Worm (Caenorhabditis elegans): ENCODE results near the gene ceh-89.

Gene ceh-89

ce11 chrX:14173850-14174249 is 32.1 kb downstream of the ceh-89 start, which contains the start of gene idhb-1 (continued):
- TF ChIP-seq madf-6 (GFP tag; IDR thresholded peaks at IDR 0.05), result no peak
- TF ChIP-seq tbp1 (GFP tag; optimal IDR thresholded peaks at IDR 0.05), result no peak
- TF ChIP-seq ztf-28 (GFP tag; IDR thresholded peaks at IDR 0.05), result no peak
- TF ChIP-seq hlh-26 (GFP tag; conservative IDR thresholded peaks at IDR 0.05), result no peak
- TF ChIP-seq dox-1 (GFP tag; IDR thresholded peaks at IDR 0.05), result no peak; the same call in 1 of the 2 replicates
- TF ChIP-seq aptf-3 (GFP tag; IDR thresholded peaks at IDR 0.05), result no peak
- no peak for TF ChIP-seq dpff-1 (tag; optimal IDR thresholded peaks at IDR 0.05)
- TF ChIP-seq ztf-18 (tag; optimal IDR thresholded peaks at IDR 0.05), result peak; percentile 93
- TF ChIP-seq gei-17 (GFP tag; optimal IDR thresholded peaks at IDR 0.05), result no peak
- no peak for TF ChIP-seq Y53G8AR.9 (GFP tag; conservative IDR thresholded peaks at IDR 0.05)
- no peak for TF ChIP-seq sdz-38 (tag; optimal IDR thresholded peaks at IDR 0.05)
- no peak for TF ChIP-seq Y53F4B.3 (GFP tag; IDR thresholded peaks at IDR 0.05)
- TF ChIP-seq somi-1 (GFP tag; optimal IDR thresholded peaks at IDR 0.05), result no peak
- no peak for TF ChIP-seq snpc-4 (GFP tag; optimal IDR thresholded peaks at IDR 0.05)
- peak in 2 of 4 experiments; percentile 24 to 52 for TF ChIP-seq snpc-4 (tag; optimal IDR thresholded peaks at IDR 0.05)
- TF ChIP-seq die-1 (tag; optimal IDR thresholded peaks at IDR 0.05), result no peak
- no peak for TF ChIP-seq nfya-1 (tag; optimal IDR thresholded peaks at IDR 0.05; ENCODE audit: borderline replicate concordance, insufficient read depth)
- TF ChIP-seq F37B4.10 (GFP tag; IDR thresholded peaks at IDR 0.05), result no peak
- no peak for TF ChIP-seq ekl-4 (GFP tag; IDR thresholded peaks at IDR 0.05)
- TF ChIP-seq Y95B8A.8 (GFP tag; IDR thresholded peaks at IDR 0.05), result no peak
- no peak for TF ChIP-seq lin-54 (GFP tag; optimal IDR thresholded peaks at IDR 0.05)
- TF ChIP-seq nhr-80 (tag; optimal IDR thresholded peaks at IDR 0.05), result no peak

DNA sequence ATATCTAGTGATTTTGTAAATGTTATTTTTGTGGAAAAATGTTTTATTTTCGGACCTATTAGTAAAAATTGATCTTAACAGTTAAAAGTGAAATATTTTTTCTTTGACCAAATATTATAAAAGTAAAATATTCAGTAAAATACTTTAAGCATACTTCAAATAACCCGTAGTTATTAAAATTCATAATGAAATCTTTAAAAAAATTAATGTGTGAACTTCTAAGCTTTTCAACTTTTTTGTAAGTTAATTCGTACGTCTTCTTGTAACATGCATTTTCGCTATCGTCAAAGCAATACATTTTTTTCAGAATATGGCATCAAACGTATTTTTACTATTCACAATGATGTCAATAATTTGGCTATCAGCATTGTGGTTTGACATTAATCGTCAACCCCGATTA is 34.0 kb downstream of the ceh-89 start, which contains the start of gene C37E2.2:
Gene C37E2.2 (plus strand): TSS at position 301 of the 400 bp plus-strand sequence.
- no peak for TF ChIP-seq nhr-179 (tag; optimal IDR thresholded peaks at IDR 0.05)

- no peak for TF ChIP-seq attf-5 (GFP tag; optimal IDR thresholded peaks at IDR 0.05)
- TF ChIP-seq sdz-38 (tag; optimal IDR thresholded peaks at IDR 0.05), result no peak
- TF ChIP-seq fkh-3 (tag; optimal IDR thresholded peaks at IDR 0.05), result no peak
- TF ChIP-seq pha-4 (tag; optimal IDR thresholded peaks at IDR 0.05), result no peak
- no peak for TF ChIP-seq him-1 (tag; optimal IDR thresholded peaks at IDR 0.05)
- TF ChIP-seq egl-18 (GFP tag; IDR thresholded peaks at IDR 0.05), result no peak
- no peak for TF ChIP-seq chd-7 (tag; optimal IDR thresholded peaks at IDR 0.05)
- no peak for TF ChIP-seq rec-8 (tag; optimal IDR thresholded peaks at IDR 0.05)
Observed at ce11 chrX:14178688-14179087, 36.9 kb downstream of the ceh-89 start, which contains the start of gene C37E2.10. C37E2.10 (plus strand) TSS chrX:14178988.

DNA sequence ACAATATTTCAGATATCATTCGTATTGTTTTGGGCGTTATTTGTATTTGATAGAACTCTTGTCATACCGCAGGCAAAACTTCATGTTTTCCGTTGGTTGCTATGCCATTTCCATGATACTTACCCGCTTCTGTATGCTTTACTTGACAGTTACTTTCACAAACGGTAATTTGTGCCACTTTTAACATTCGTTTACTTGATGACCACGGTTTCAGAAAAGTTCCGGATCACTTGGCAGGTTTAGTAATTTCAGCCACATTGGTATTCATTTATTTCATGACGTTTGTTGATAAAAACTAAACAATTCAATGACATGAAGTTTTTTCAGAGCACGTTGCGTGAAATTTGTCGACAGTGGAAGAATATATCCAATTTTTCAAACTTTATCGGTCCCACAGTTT is 37.7 kb downstream of the ceh-89 start:
- TF ChIP-seq nhr-120 (GFP tag; IDR thresholded peaks at IDR 0.05) (no peak), C06A6.2 (GFP tag; conservative IDR thresholded peaks at IDR 0.05) (no peak), somi-1 (GFP tag; optimal IDR thresholded peaks at IDR 0.05) (no peak), F37B4.10 (GFP tag; IDR thresholded peaks at IDR 0.05) (no peak), F52B5.7 (tag; optimal IDR thresholded peaks at IDR 0.05) (no peak), aptf-2 (GFP tag; conservative IDR thresholded peaks at IDR 0.05) (no peak)

DNA sequence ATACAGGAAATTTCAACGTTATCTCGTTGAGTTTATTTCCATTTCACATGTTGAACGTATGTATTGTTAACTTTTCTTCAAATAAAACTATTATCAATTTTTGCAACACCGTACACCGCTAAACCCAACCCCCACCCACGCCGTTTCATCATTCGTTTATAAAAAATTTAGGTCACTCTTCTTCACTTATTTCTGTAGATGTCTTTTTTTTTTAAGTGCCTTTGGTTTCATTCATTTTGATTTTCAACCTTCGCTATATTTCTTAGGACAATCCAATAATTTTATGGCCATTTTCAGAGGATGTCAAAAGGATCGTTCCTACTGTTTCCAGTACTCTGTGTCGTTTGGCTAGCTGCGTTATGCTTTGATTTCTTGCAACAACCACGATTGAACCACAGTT is 38.4 kb downstream of the ceh-89 start, which contains the start of gene C37E2.3:
Gene C37E2.3 (plus strand): TSS at position 301 of the 400 bp plus-strand sequence.
- no peak for TF ChIP-seq madf-6 (GFP tag; IDR thresholded peaks at IDR 0.05)
- TF ChIP-seq ztf-3 (GFP tag; optimal IDR thresholded peaks at IDR 0.05), result no peak
- no peak for TF ChIP-seq sptf-2 (GFP tag; optimal IDR thresholded peaks at IDR 0.05)
- no peak for TF ChIP-seq akir-1 (GFP tag; optimal IDR thresholded peaks at IDR 0.05)
- TF ChIP-seq tbx-9 (tag; optimal IDR thresholded peaks at IDR 0.05; ENCODE audit: borderline replicate concordance), result no peak
- no peak for TF ChIP-seq snpc-4 (GFP tag; optimal IDR thresholded peaks at IDR 0.05)
- no peak for TF ChIP-seq snpc-4 (tag; optimal IDR thresholded peaks at IDR 0.05)
- no peak for TF ChIP-seq snpc-3.4 (tag; optimal IDR thresholded peaks at IDR 0.05)

Measured in whole organism, young adult.